Fruit fly (Drosophila melanogaster) whole organism, wandering third instar larva: Measurements from ENCODE around the gene CG17666.

Experiments used
- Abd-B ChIP-seq: fragments of >200 bp; optimal IDR thresholded peaks from 2 replicates; lab custom pipeline; 2017; ENCODE audit warnings: missing biosample characterization, missing genetic modification characterization
- CG9705 ChIP-seq: fragments of 200-800 bp; sonication (Bioruptor generic); optimal IDR thresholded peaks from 2 replicates; lab custom pipeline; 2018; ENCODE audit warnings: missing biosample characterization, mild to moderate bottlenecking, missing genetic modification characterization
- CrebA ChIP-seq: fragments of 200-800 bp; sonication (Bioruptor generic); optimal IDR thresholded peaks from 2 replicates; lab custom pipeline; 2016; ENCODE audit warnings: missing biosample characterization, mild to moderate bottlenecking, missing genetic modification characterization, borderline replicate concordance
- Dfd ChIP-seq: fragments of >200 bp; optimal IDR thresholded peaks from 2 replicates; lab custom pipeline; 2017; ENCODE audit warnings: missing biosample characterization, missing genetic modification characterization
- GATAd ChIP-seq: sonication (Bioruptor generic); optimal IDR thresholded peaks from 2 replicates; lab custom pipeline; 2016; ENCODE audit warnings: missing biosample characterization, missing genetic modification characterization
- Hr78 ChIP-seq: fragments of >200 bp; optimal IDR thresholded peaks from 2 replicates; lab custom pipeline; 2017; ENCODE audit warnings: missing biosample characterization, missing genetic modification characterization
- Hr83 ChIP-seq: fragments of 200-300 bp; sonication (Bioruptor generic); optimal IDR thresholded peaks from 2 replicates; lab custom pipeline; 2016; ENCODE audit warnings: missing biosample characterization, mild to moderate bottlenecking, missing genetic modification characterization, moderate library complexity; ENCODE audit not compliant: poor library complexity, severe bottlenecking
- Myc ChIP-seq: fragments of >200 bp; optimal IDR thresholded peaks from 2 replicates; lab custom pipeline; 2017
- N ChIP-seq: fragments of >200 bp; optimal IDR thresholded peaks from 2 replicates; lab custom pipeline; 2018; ENCODE audit warnings: missing biosample characterization, missing external identifiers, missing genetic modification characterization
- Rel ChIP-seq, 2 experiments: fragments of 200-800 bp; sonication (Bioruptor generic) in 1 of 2; optimal IDR thresholded peaks; 2 replicates in 1 of 2; 3 replicates in 1 of 2; lab custom pipeline; 2016 to 2019; ENCODE audit warnings: mild to moderate bottlenecking in 2 of 2, missing biosample characterization in 2 of 2, missing genetic modification characterization in 2 of 2, moderate library complexity in 1 of 2
- Sp1 ChIP-seq: fragments of 200-800 bp; sonication (Bioruptor generic); optimal IDR thresholded peaks from 3 replicates; lab custom pipeline; 2019; ENCODE audit warnings: missing biosample characterization, mild to moderate bottlenecking, missing genetic modification characterization, moderate library complexity
- Vsx2 ChIP-seq: fragments of 200-300, 225-300 bp; sonication (Bioruptor generic); optimal IDR thresholded peaks from 2 replicates; lab custom pipeline; 2018; ENCODE audit warnings: missing biosample characterization, missing genetic modification characterization; ENCODE audit not compliant: partially characterized antibody
- brk ChIP-seq: fragments of 200-800 bp; sonication (Bioruptor generic); optimal IDR thresholded peaks from 2 replicates; lab custom pipeline; 2016; ENCODE audit warnings: missing biosample characterization, mild to moderate bottlenecking, missing genetic modification characterization
- dl ChIP-seq, 2 experiments: fragments of 175-275, 200-275 bp in 1 of 2; fragments of 200-275 bp in 1 of 2; sonication (Bioruptor generic); optimal IDR thresholded peaks; lab custom pipeline; 2018; ENCODE audit warnings: mild to moderate bottlenecking in 2 of 2, missing biosample characterization in 2 of 2, missing genetic modification characterization in 2 of 2, moderate library complexity in 2 of 2; ENCODE audit not compliant: partially characterized antibody in 2 of 2, insufficient read depth in 1 of 2
- foxo ChIP-seq, 2 experiments: fragments of 200-800 bp; sonication (Bioruptor generic); optimal IDR thresholded peaks; 2 replicates in 1 of 2; 3 replicates in 1 of 2; lab custom pipeline; 2016 to 2017; ENCODE audit warnings: missing biosample characterization in 2 of 2, missing genetic modification characterization in 2 of 2
- jim ChIP-seq: fragments of 175-275, 200-325 bp; sonication (Bioruptor generic); optimal IDR thresholded peaks from 2 replicates; lab custom pipeline; 2016; ENCODE audit warnings: missing biosample characterization, mild to moderate bottlenecking, missing genetic modification characterization
- sv ChIP-seq: fragments of 200-800 bp; sonication (Bioruptor generic); optimal IDR thresholded peaks from 3 replicates; lab custom pipeline; 2016; ENCODE audit warnings: missing biosample characterization, missing genetic modification characterization
- tai ChIP-seq: sonication (Bioruptor generic); optimal IDR thresholded peaks from 2 replicates; lab custom pipeline; 2016; ENCODE audit warnings: missing biosample characterization, missing genetic modification characterization
- usp ChIP-seq: fragments of >200 bp; optimal IDR thresholded peaks from 2 replicates; lab custom pipeline; 2017; ENCODE audit warnings: missing biosample characterization, missing genetic modification characterization

CG17666 gene

DNA sequence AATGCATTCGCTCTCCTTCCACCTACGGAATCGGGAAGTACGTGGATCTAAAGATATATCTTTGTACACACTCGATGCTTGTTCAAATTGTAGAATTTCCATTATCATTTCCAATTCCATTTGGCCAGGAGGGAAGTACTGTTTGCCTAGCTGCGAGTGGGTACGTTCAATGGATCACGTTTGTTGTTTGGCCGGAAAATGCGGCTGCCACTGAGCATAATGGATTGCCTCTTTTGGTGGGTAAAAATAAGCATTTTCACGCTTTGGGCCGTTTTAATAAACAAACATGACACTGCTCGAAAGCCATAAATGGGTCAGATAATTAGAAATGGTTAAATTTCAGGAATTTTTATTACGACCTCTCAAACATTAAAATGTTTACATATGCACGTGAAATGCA lies 52.2 kb downstream of the CG17666 start:
- TF ChIP-seq Hr83 (GFP tag; lab: Kevin White, UChicago) (no peak), Hr78 (GFP tag; lab: Kevin White, UChicago) (no peak), Abd-B (no peak), Dfd (no peak), N (no peak), Rel (GFP tag; optimal IDR thresholded peaks at IDR 0.05; lab: Kevin White, UChicago) (no peak), Rel (tag; optimal IDR thresholded peaks at IDR 0.05; lab: Kevin White, UChicago) (no peak), CrebA (GFP tag; lab: Kevin White, UChicago) (no peak), Myc (lab: Kevin White, UChicago) (no peak), dl (GFP tag; optimal IDR thresholded peaks at IDR 0.05; lab: Kevin White, UChicago; ENCODE audit: insufficient read depth in 1 of 2, partially characterized antibody in 2 of 2) (no peak), usp (GFP tag; lab: Kevin White, UChicago) (no peak), CG9705 (GFP tag; lab: Kevin White, UChicago) (no peak), Vsx2 (no peak), foxo (GFP tag; optimal IDR thresholded peaks at IDR 0.05; lab: Kevin White, UChicago) (no peak), brk (GFP tag; lab: Kevin White, UChicago) (no peak), GATAd (GFP tag; lab: Kevin White, UChicago) (no peak), sv (no peak), jim (GFP tag; lab: Kevin White, UChicago) (no peak), Sp1 (GFP tag; lab: Kevin White, UChicago) (no peak), tai (GFP tag; lab: Kevin White, UChicago) (no peak)
